Worm (Caenorhabditis elegans) whole organism, young adult: ENCODE data around the gene sad-1.

Experiments
- B0035.1 ChIP-seq: sonication (generic microtip); optimal IDR thresholded peaks from 2 replicates; lab custom pipeline; 2016; ENCODE audit warnings: missing genetic modification characterization, mild to moderate bottlenecking, missing compliant biosample characterization, missing genotype, missing genetic modification reagents
- B0261.1 ChIP-seq: sonication (generic microtip); optimal IDR thresholded peaks from 2 replicates; lab custom pipeline; 2016; ENCODE audit warnings: mild to moderate bottlenecking, missing genetic modification characterization, moderate library complexity, missing compliant biosample characterization
- C06A6.2 ChIP-seq: fragments of 200-800 bp; sonication (Bioruptor generic); conservative IDR thresholded peaks from 2 replicates; pipeline ENCODE4 v1.3.6; 2022; ENCODE audit warnings: missing genetic modification characterization, missing compliant biosample characterization
- F10E7.11 ChIP-seq: sonication (generic microtip); optimal IDR thresholded peaks from 2 replicates; lab custom pipeline; 2017; ENCODE audit warnings: mild to moderate bottlenecking, missing genetic modification characterization, moderate library complexity, missing compliant biosample characterization
- F22D6.2 ChIP-seq: sonication (generic microtip); optimal IDR thresholded peaks from 2 replicates; lab custom pipeline; 2016; ENCODE audit warnings: mild to moderate bottlenecking, missing genetic modification characterization, missing compliant biosample characterization
- F23B12.7 ChIP-seq: sonication (generic microtip); optimal IDR thresholded peaks from 2 replicates; lab custom pipeline; 2017; ENCODE audit warnings: missing genetic modification characterization, mild to moderate bottlenecking, missing compliant biosample characterization, antibody characterized with exemption, moderate library complexity; ENCODE audit not compliant: insufficient read depth
- F37B4.10 ChIP-seq: fragments of 200-800 bp; sonication (Bioruptor generic); IDR thresholded peaks from 2 replicates; pipeline ENCODE4 v1.3.6; 2022; ENCODE audit warnings: missing genetic modification characterization, missing compliant biosample characterization
- F57C9.4 ChIP-seq: sonication (generic microtip); optimal IDR thresholded peaks from 2 replicates; lab custom pipeline; 2017; ENCODE audit warnings: mild to moderate bottlenecking, missing genetic modification characterization, missing compliant biosample characterization
- K11D2.4 ChIP-seq: fragments of 200-800 bp; sonication (Bioruptor generic); IDR thresholded peaks from 2 replicates; pipeline ENCODE4 v1.3.6; 2022; ENCODE audit warnings: missing genetic modification reagents, missing genetic modification characterization, missing compliant biosample characterization
- T07F8.4 ChIP-seq: sonication (generic microtip); optimal IDR thresholded peaks from 2 replicates; lab custom pipeline; 2016; ENCODE audit warnings: mild to moderate bottlenecking, missing genetic modification characterization, moderate library complexity, missing compliant biosample characterization
- Y53G8AR.9 ChIP-seq: fragments of 200-800 bp; sonication (Bioruptor generic); conservative IDR thresholded peaks from 2 replicates; pipeline ENCODE4 v1.3.6; 2022; ENCODE audit warnings: missing genetic modification reagents, missing genetic modification characterization, missing compliant biosample characterization
- Y79H2A.3 ChIP-seq: fragments of 200-800 bp; sonication (Bioruptor generic); conservative IDR thresholded peaks from 2 replicates; pipeline ENCODE4 v1.3.6; 2022; ENCODE audit warnings: missing genetic modification reagents, missing genetic modification characterization, missing compliant biosample characterization
- akir-1 ChIP-seq: fragments of 200-800 bp; sonication (Bioruptor generic); optimal IDR thresholded peaks from 2 replicates; lab custom pipeline; 2018; ENCODE audit warnings: mild to moderate bottlenecking, missing genetic modification characterization, moderate library complexity, missing compliant biosample characterization
- ama-1 ChIP-seq, 3 experiments: fragments of 150-350 bp in 1 of 3; sonication (generic microtip) in 2 of 3; optimal IDR thresholded peaks; 2 replicates each; lab custom pipeline; 2014 to 2018; ENCODE audit warnings: missing biosample characterization in 2 of 3, missing genetic modification characterization in 2 of 3, missing genetic modification reagents in 2 of 3
- attf-3 ChIP-seq: fragments of 200-800 bp; sonication (Bioruptor generic); conservative IDR thresholded peaks from 2 replicates; pipeline ENCODE4 v1.3.6; 2022; ENCODE audit warnings: missing genetic modification reagents, missing genetic modification characterization, missing compliant biosample characterization
- bed-1 ChIP-seq: fragments of 200-800 bp; sonication (Bioruptor generic); IDR thresholded peaks from 2 replicates; pipeline ENCODE4 v1.3.6; 2022; ENCODE audit warnings: missing genetic modification reagents, missing genetic modification characterization, missing compliant biosample characterization
- bed-2 ChIP-seq: fragments of 200-800 bp; sonication (Bioruptor generic); IDR thresholded peaks from 2 replicates; pipeline ENCODE4 v1.3.6; 2022; ENCODE audit warnings: missing genetic modification reagents, missing genetic modification characterization, missing compliant biosample characterization
- ccch-3 ChIP-seq: fragments of 200-800 bp; sonication (Bioruptor generic); optimal IDR thresholded peaks from 2 replicates; lab custom pipeline; 2018; ENCODE audit warnings: mild to moderate bottlenecking, missing genetic modification characterization, missing compliant biosample characterization
- cebp-1 ChIP-seq, 2 experiments: fragments of 200-800 bp in 1 of 2; sonication (Bioruptor generic) in 1 of 2; sonication (generic microtip) in 1 of 2; IDR thresholded peaks in 1 of 2; optimal IDR thresholded peaks in 1 of 2; 2 replicates each; pipeline versions ENCODE4 v1.3.6 to Lab custom; 2017 to 2022; ENCODE audit warnings: missing compliant biosample characterization in 2 of 2, missing genetic modification characterization in 2 of 2, mild to moderate bottlenecking in 1 of 2, missing genetic modification reagents in 1 of 2, moderate library complexity in 1 of 2
- ceh-27 ChIP-seq: fragments of 200-800 bp; sonication (Bioruptor generic); optimal IDR thresholded peaks from 2 replicates; lab custom pipeline; 2018; ENCODE audit warnings: mild to moderate bottlenecking, missing genetic modification characterization, moderate library complexity, missing compliant biosample characterization
- dpff-1 ChIP-seq: sonication (generic microtip); optimal IDR thresholded peaks from 2 replicates; lab custom pipeline; 2017; ENCODE audit warnings: mild to moderate bottlenecking, missing genetic modification characterization, missing compliant biosample characterization
- him-1 ChIP-seq: sonication (generic microtip); optimal IDR thresholded peaks from 2 replicates; lab custom pipeline; 2016; ENCODE audit warnings: missing genotype, missing genetic modification reagents, missing genetic modification characterization, missing compliant biosample characterization
- hlh-12 ChIP-seq: sonication (generic microtip); optimal IDR thresholded peaks from 2 replicates; lab custom pipeline; 2016; ENCODE audit warnings: missing genetic modification characterization, missing compliant biosample characterization
- hlh-26 ChIP-seq: fragments of 200-800 bp; sonication (Bioruptor generic); conservative IDR thresholded peaks from 2 replicates; pipeline ENCODE4 v1.3.6; 2022; ENCODE audit warnings: missing genetic modification reagents, missing genetic modification characterization, missing compliant biosample characterization
- hmg-1.2 ChIP-seq: fragments of 200-800 bp; sonication (Bioruptor generic); IDR thresholded peaks from 2 replicates; pipeline ENCODE4 v1.3.6; 2022; ENCODE audit warnings: missing genetic modification reagents, missing genetic modification characterization, missing compliant biosample characterization
- hmg-20 ChIP-seq: fragments of 200-800 bp; sonication (Bioruptor generic); IDR thresholded peaks from 2 replicates; pipeline ENCODE4 v1.3.6; 2022; ENCODE audit warnings: missing genetic modification reagents, missing genetic modification characterization, missing compliant biosample characterization
- hsf-1 ChIP-seq: fragments of 200-800 bp; sonication (Bioruptor generic); IDR thresholded peaks from 2 replicates; pipeline ENCODE4 v1.3.6; 2022; ENCODE audit warnings: missing genetic modification reagents, missing genetic modification characterization, missing compliant biosample characterization
- lin-40 ChIP-seq: sonication (generic microtip); optimal IDR thresholded peaks from 2 replicates; lab custom pipeline; 2016; ENCODE audit warnings: missing genetic modification characterization, mild to moderate bottlenecking, missing compliant biosample characterization, missing genotype, missing genetic modification reagents
- lin-54 ChIP-seq: fragments of 200-800 bp; sonication (Bioruptor generic); optimal IDR thresholded peaks from 2 replicates; lab custom pipeline; 2018; ENCODE audit warnings: mild to moderate bottlenecking, missing genetic modification characterization, missing compliant biosample characterization
- lir-1 ChIP-seq: fragments of 200-800 bp; sonication (Bioruptor generic); conservative IDR thresholded peaks from 2 replicates; pipeline ENCODE4 v1.3.6; 2022; ENCODE audit warnings: missing genetic modification reagents, missing genetic modification characterization, missing compliant biosample characterization
- lsy-27 ChIP-seq: sonication (generic microtip); optimal IDR thresholded peaks from 2 replicates; lab custom pipeline; 2017; ENCODE audit warnings: missing genetic modification characterization, mild to moderate bottlenecking, missing compliant biosample characterization, antibody characterized with exemption, missing genotype, borderline replicate concordance; ENCODE audit not compliant: insufficient read depth
- madf-10 ChIP-seq: sonication (generic microtip); optimal IDR thresholded peaks from 2 replicates; lab custom pipeline; 2016; ENCODE audit warnings: mild to moderate bottlenecking, missing genetic modification characterization, missing compliant biosample characterization
- nfya-1 ChIP-seq: sonication (generic microtip); optimal IDR thresholded peaks from 2 replicates; lab custom pipeline; 2017; ENCODE audit warnings: antibody characterized with exemption, missing compliant biosample characterization, missing genetic modification characterization, borderline replicate concordance; ENCODE audit not compliant: insufficient read depth
- nfyb-1 ChIP-seq: fragments of 200-800 bp; sonication (Bioruptor generic); IDR thresholded peaks from 2 replicates; pipeline ENCODE4 v1.3.6; 2022; ENCODE audit warnings: missing genetic modification reagents, missing genetic modification characterization, missing compliant biosample characterization
- nhr-120 ChIP-seq: fragments of 200-800 bp; sonication (Bioruptor generic); IDR thresholded peaks from 2 replicates; pipeline ENCODE4 v1.3.6; 2022; ENCODE audit warnings: missing genetic modification characterization, missing compliant biosample characterization
- nhr-80 ChIP-seq: sonication (generic microtip); optimal IDR thresholded peaks from 2 replicates; lab custom pipeline; 2016; ENCODE audit warnings: missing genetic modification characterization, missing compliant biosample characterization
- nhr-90 ChIP-seq: sonication (generic microtip); optimal IDR thresholded peaks from 2 replicates; lab custom pipeline; 2016; ENCODE audit warnings: missing genotype, mild to moderate bottlenecking, missing genetic modification characterization, missing compliant biosample characterization
- rec-8 ChIP-seq, 2 experiments: sonication (generic microtip); optimal IDR thresholded peaks; 2 replicates each; lab custom pipeline; 2016; ENCODE audit warnings: mild to moderate bottlenecking in 2 of 2, missing genetic modification characterization in 2 of 2, missing genetic modification reagents in 2 of 2, missing genotype in 2 of 2, missing biosample characterization in 1 of 2, missing compliant biosample characterization in 1 of 2, moderate library complexity in 1 of 2
- repo-1 ChIP-seq: sonication (generic microtip); optimal IDR thresholded peaks from 2 replicates; lab custom pipeline; 2017; ENCODE audit warnings: mild to moderate bottlenecking, missing genetic modification characterization, missing compliant biosample characterization
- rpc-1 ChIP-seq, 2 experiments: fragments of 150-350 bp in 1 of 2; sonication (generic microtip) in 1 of 2; optimal IDR thresholded peaks; 2 replicates each; lab custom pipeline; 2014 to 2018; ENCODE audit warnings: missing biosample characterization in 1 of 2, missing genetic modification characterization in 1 of 2, missing genetic modification reagents in 1 of 2, missing genotype in 1 of 2
- snpc-4 ChIP-seq, 5 experiments: fragments of 150-350 bp in 1 of 5; sonication (generic microtip) in 4 of 5; optimal IDR thresholded peaks; 2 replicates each; lab custom pipeline; 2014 to 2018; ENCODE audit warnings: missing genetic modification characterization in 5 of 5, missing biosample characterization in 3 of 5, antibody characterized with exemption in 2 of 5, mild to moderate bottlenecking in 2 of 5, missing compliant biosample characterization in 2 of 5, missing genotype in 2 of 5, moderate library complexity in 2 of 5, missing genetic modification reagents in 1 of 5
- tbp1 ChIP-seq: fragments of 200-800 bp; sonication (Bioruptor generic); optimal IDR thresholded peaks from 2 replicates; lab custom pipeline; 2018; ENCODE audit warnings: mild to moderate bottlenecking, missing genetic modification characterization, missing compliant biosample characterization
- xnd-1 ChIP-seq: sonication (generic microtip); optimal IDR thresholded peaks from 2 replicates; lab custom pipeline; 2016; ENCODE audit warnings: missing genotype, missing genetic modification reagents, missing genetic modification characterization, missing compliant biosample characterization
- zim-3 ChIP-seq: sonication (generic microtip); optimal IDR thresholded peaks from 2 replicates; lab custom pipeline; 2017; ENCODE audit warnings: mild to moderate bottlenecking, missing genetic modification characterization, moderate library complexity, missing compliant biosample characterization
- ztf-22 ChIP-seq: fragments of 200-800 bp; sonication (Bioruptor generic); optimal IDR thresholded peaks from 2 replicates; lab custom pipeline; 2018; ENCODE audit warnings: mild to moderate bottlenecking, missing genetic modification characterization, moderate library complexity, missing compliant biosample characterization
- ztf-3 ChIP-seq: fragments of 200-800 bp; sonication (Bioruptor generic); optimal IDR thresholded peaks from 2 replicates; lab custom pipeline; 2018; ENCODE audit warnings: mild to moderate bottlenecking, missing genetic modification characterization, missing compliant biosample characterization

Gene sad-1

ce11 chrX:13514384-13514783 lies 13.9 kb upstream of the sad-1 start (continued):
- TF ChIP-seq nhr-80: peak; percentile 55
- TF ChIP-seq lir-1 (GFP tag; lab: Robert Waterston, UW): no peak
- TF ChIP-seq ccch-3: no peak
- no peak for TF ChIP-seq ama-1 (optimal IDR thresholded peaks at IDR 0.05; lab: Kevin White, UChicago)
- TF ChIP-seq ama-1 (GFP tag; optimal IDR thresholded peaks at IDR 0.05; lab: Kevin White, UChicago): peak in 1 of 2 experiments; percentile 7
- no peak for TF ChIP-seq snpc-4 (GFP tag; optimal IDR thresholded peaks at IDR 0.05; lab: Kevin White, UChicago)
- peak in 3 of 4 experiments; percentile 52 to 64 (median 63) for TF ChIP-seq snpc-4 (tag; optimal IDR thresholded peaks at IDR 0.05; lab: Kevin White, UChicago)
- TF ChIP-seq him-1: no peak
- TF ChIP-seq ztf-3 (GFP tag; lab: Kevin White, UChicago): no peak
- TF ChIP-seq hlh-12 (tag; lab: Kevin White, UChicago): no peak
- no peak; the same call in 1 of the 2 replicates for TF ChIP-seq cebp-1 (GFP tag; IDR thresholded peaks at IDR 0.05; lab: Robert Waterston, UW)
- peak; percentile 83 for TF ChIP-seq cebp-1 (tag; optimal IDR thresholded peaks at IDR 0.05; lab: Kevin White, UChicago)
- TF ChIP-seq F10E7.11 (tag; lab: Kevin White, UChicago): peak; percentile 34
- TF ChIP-seq F23B12.7 (tag; lab: Kevin White, UChicago): peak; percentile 76
- TF ChIP-seq repo-1: peak; percentile 71
- TF ChIP-seq F37B4.10 (GFP tag; lab: Robert Waterston, UW): no peak
- no peak for TF ChIP-seq xnd-1 (tag; lab: Kevin White, UChicago)
- no peak for TF ChIP-seq hsf-1 (GFP tag; lab: Robert Waterston, UW)
- TF ChIP-seq nhr-120 (GFP tag; lab: Robert Waterston, UW): no peak
- peak; percentile 14 for TF ChIP-seq T07F8.4 (tag; lab: Kevin White, UChicago)
- TF ChIP-seq lin-40: peak; percentile 98
- peak; percentile 71; the same call in 1 of the 2 replicates for TF ChIP-seq hmg-20
- peak; percentile 38 for TF ChIP-seq akir-1 (GFP tag; lab: Kevin White, UChicago)
- peak; percentile 90 for TF ChIP-seq K11D2.4 (GFP tag; lab: Robert Waterston, UW)
- TF ChIP-seq bed-2 (GFP tag; lab: Robert Waterston, UW): no peak
- TF ChIP-seq Y79H2A.3 (GFP tag; lab: Robert Waterston, UW): no peak
- TF ChIP-seq lsy-27 (tag; lab: Kevin White, UChicago): no peak
- no peak for TF ChIP-seq zim-3 (tag; lab: Kevin White, UChicago)
- peak; percentile 52; the same call in 1 of the 2 replicates for TF ChIP-seq Y53G8AR.9 (GFP tag; lab: Robert Waterston, UW)
- no peak for TF ChIP-seq F57C9.4 (tag; lab: Kevin White, UChicago)
- TF ChIP-seq F22D6.2 (tag; lab: Kevin White, UChicago): peak; percentile 74
- TF ChIP-seq bed-1: no peak
- no peak for TF ChIP-seq nhr-90
- peak; percentile 73 for TF ChIP-seq nfyb-1 (GFP tag; lab: Robert Waterston, UW)
- TF ChIP-seq rec-8 (tag; optimal IDR thresholded peaks at IDR 0.05; lab: Kevin White, UChicago): no peak
- peak; percentile 74 for TF ChIP-seq tbp1 (GFP tag; lab: Kevin White, UChicago)
- TF ChIP-seq lin-54 (GFP tag; lab: Kevin White, UChicago): peak; percentile 60
- TF ChIP-seq madf-10 (tag; lab: Kevin White, UChicago): peak; percentile 72
- no peak for TF ChIP-seq hlh-26
- TF ChIP-seq ztf-22 (GFP tag; lab: Kevin White, UChicago): no peak
- TF ChIP-seq rpc-1 (optimal IDR thresholded peaks at IDR 0.05; lab: Kevin White, UChicago): no peak
- no peak for TF ChIP-seq rpc-1 (tag; optimal IDR thresholded peaks at IDR 0.05; lab: Kevin White, UChicago)
- peak; percentile 76 for TF ChIP-seq ceh-27
- TF ChIP-seq dpff-1 (tag; lab: Kevin White, UChicago): no peak
- TF ChIP-seq nfya-1: no peak
- peak; percentile 60 for TF ChIP-seq hmg-1.2 (GFP tag; lab: Robert Waterston, UW)
- TF ChIP-seq attf-3 (GFP tag; lab: Robert Waterston, UW): 0 out of 2 replicates have a peak, but pooled peaks have one; percentile 26
- peak; percentile 57 for TF ChIP-seq B0261.1
- peak; percentile 82 for TF ChIP-seq C06A6.2 (GFP tag; lab: Robert Waterston, UW)
- peak; percentile 67 for TF ChIP-seq B0035.1 (tag; lab: Kevin White, UChicago)
